Worm (Caenorhabditis elegans) whole organism, mixed stage, embryonic: Measurements from ENCODE around the gene Y46G5A.20.

Experiments
- ceh-39 ChIP-seq: fragments of 150-350 bp; optimal IDR thresholded peaks from 2 replicates; lab custom pipeline; 2014; ENCODE audit warnings: missing biosample characterization, missing genetic modification characterization
- ces-1 ChIP-seq: fragments of 150-350 bp; optimal IDR thresholded peaks from 2 replicates; lab custom pipeline; 2014; ENCODE audit warnings: missing biosample characterization, missing genetic modification reagents, missing genetic modification characterization
- elt-1 ChIP-seq: sonication (generic microtip); optimal IDR thresholded peaks from 2 replicates; lab custom pipeline; 2017; ENCODE audit warnings: missing genetic modification characterization, mild to moderate bottlenecking, missing compliant biosample characterization, antibody characterized with exemption, moderate library complexity, borderline replicate concordance; ENCODE audit not compliant: insufficient read depth
- lin-32 ChIP-seq: fragments of 200-800 bp; sonication (Bioruptor generic); optimal IDR thresholded peaks from 2 replicates; lab custom pipeline; 2018; ENCODE audit warnings: mild to moderate bottlenecking, missing genetic modification characterization, missing compliant biosample characterization
- lsy-2 ChIP-seq: fragments of 150-350 bp; optimal IDR thresholded peaks from 2 replicates; lab custom pipeline; 2014; ENCODE audit warnings: missing biosample characterization, missing genetic modification characterization
- mep-1 ChIP-seq: fragments of 150-350 bp; optimal IDR thresholded peaks from 2 replicates; lab custom pipeline; 2017; ENCODE audit warnings: missing biosample characterization, missing genetic modification reagents, missing genetic modification characterization, inconsistent platforms
- nhr-76 ChIP-seq: sonication (generic microtip); optimal IDR thresholded peaks from 2 replicates; lab custom pipeline; 2017; ENCODE audit warnings: missing biosample characterization, missing genetic modification characterization
- pha-4 ChIP-seq: fragments of 150-350 bp; optimal IDR thresholded peaks from 2 replicates; lab custom pipeline; 2018; ENCODE audit warnings: missing biosample characterization, missing genetic modification reagents, missing genetic modification characterization
- snpc-4 ChIP-seq: fragments of 150-350 bp; optimal IDR thresholded peaks from 2 replicates; lab custom pipeline; 2014; ENCODE audit warnings: missing biosample characterization, missing genetic modification characterization
- tbx-8 ChIP-seq: fragments of 200-800 bp; sonication (Bioruptor generic); optimal IDR thresholded peaks from 2 replicates; lab custom pipeline; 2018; ENCODE audit warnings: mild to moderate bottlenecking, missing genetic modification characterization, moderate library complexity, missing compliant biosample characterization
- unc-120 ChIP-seq: sonication (generic microtip); optimal IDR thresholded peaks from 2 replicates; lab custom pipeline; 2017; ENCODE audit warnings: missing genetic modification characterization, missing compliant biosample characterization; ENCODE audit not compliant: poor library complexity, severe bottlenecking

- TF ChIP-seq ceh-39 (tag; lab: Kevin White, UChicago) = no peak
- TF ChIP-seq mep-1 = no peak
- TF ChIP-seq nhr-76 (tag; lab: Kevin White, UChicago) = no peak
- TF ChIP-seq lsy-2 = no peak
- no peak for TF ChIP-seq snpc-4
- no peak for TF ChIP-seq ces-1 (GFP tag; lab: Kevin White, UChicago)
- no peak for TF ChIP-seq lin-32 (GFP tag; lab: Kevin White, UChicago)
- TF ChIP-seq pha-4 (tag; lab: Kevin White, UChicago) = no peak
- no peak for TF ChIP-seq tbx-8 (GFP tag; lab: Kevin White, UChicago)
- TF ChIP-seq elt-1 (tag; lab: Kevin White, UChicago) = no peak
- no peak for TF ChIP-seq unc-120 (tag; lab: Kevin White, UChicago)
Observed at ce11 chrII:12850129-12850528, 39.3 kb downstream of the Y46G5A.20 start, which contains the start of gene Y46G5A.28.
